Fruit fly (Drosophila melanogaster) whole organism, embryonic: Measurements from ENCODE around the gene CG15696.

Experiments used
- Aef1 ChIP-seq: fragments of 200-800 bp; sonication (Bioruptor generic); IDR thresholded peaks from 3 replicates; pipeline ENCODE4 v1.3.6; 2022; ENCODE audit warnings: missing biosample characterization, missing genetic modification characterization
- Antp ChIP-seq: fragments of 200-800 bp; sonication (Bioruptor generic); optimal IDR thresholded peaks from 3 replicates; lab custom pipeline; 2016; ENCODE audit warnings: missing biosample characterization, missing genetic modification characterization
- Bdp1 ChIP-seq: fragments of 200-800 bp; sonication (Bioruptor generic); optimal IDR thresholded peaks from 3 replicates; lab custom pipeline; 2016; ENCODE audit warnings: missing biosample characterization, missing genetic modification characterization
- CG11560 ChIP-seq: fragments of 200-800 bp; sonication (Bioruptor generic); IDR thresholded peaks from 3 replicates; pipeline ENCODE4 v1.3.6; 2022; ENCODE audit warnings: missing biosample characterization, missing genetic modification characterization
- CG12104 ChIP-seq: fragments of 200-800 bp; sonication (Bioruptor generic); optimal IDR thresholded peaks from 3 replicates; lab custom pipeline; 2016; ENCODE audit warnings: missing biosample characterization, missing genetic modification characterization
- CG12155 ChIP-seq: fragments of 200-800 bp; sonication (Bioruptor generic); optimal IDR thresholded peaks from 3 replicates; lab custom pipeline; 2016; ENCODE audit warnings: missing biosample characterization, missing genetic modification characterization
- CG12236 ChIP-seq: fragments of 200-800 bp; sonication (Bioruptor generic); optimal IDR thresholded peaks from 2 replicates; lab custom pipeline; 2016; ENCODE audit warnings: missing biosample characterization, missing genetic modification characterization
- CG14860 ChIP-seq: fragments of 200-800 bp; sonication (Bioruptor generic); IDR thresholded peaks from 3 replicates; pipeline ENCODE4 v1.3.6; 2022; ENCODE audit warnings: missing biosample characterization, missing genetic modification characterization; ENCODE audit not compliant: partially characterized antibody
- CG1529 ChIP-seq: fragments of 200-800 bp; sonication (Bioruptor generic); optimal IDR thresholded peaks from 3 replicates; lab custom pipeline; 2018; ENCODE audit warnings: missing biosample characterization, missing genetic modification characterization
- CG16779 ChIP-seq: fragments of 200-800 bp; sonication (Bioruptor generic); IDR thresholded peaks from 2 replicates; pipeline ENCODE4 v1.3.6; 2022; ENCODE audit warnings: missing biosample characterization, missing genetic modification characterization
- CG18476 ChIP-seq: fragments of 200-800 bp; sonication (Bioruptor generic); optimal IDR thresholded peaks from 2 replicates; lab custom pipeline; 2016; ENCODE audit warnings: missing biosample characterization, mild to moderate bottlenecking, missing genetic modification characterization
- CG18619 ChIP-seq: fragments of 200-800 bp; sonication (Bioruptor generic); optimal IDR thresholded peaks from 3 replicates; lab custom pipeline; 2017; ENCODE audit warnings: missing biosample characterization, mild to moderate bottlenecking, missing genetic modification characterization
- CG2202 ChIP-seq: fragments of 200-800 bp; sonication (Bioruptor generic); optimal IDR thresholded peaks from 2 replicates; lab custom pipeline; 2018; ENCODE audit warnings: missing biosample characterization, mild to moderate bottlenecking, missing genetic modification characterization
- CG2712 ChIP-seq: fragments of 200-800 bp; optimal IDR thresholded peaks from 3 replicates; lab custom pipeline; 2019; ENCODE audit warnings: missing biosample characterization, mild to moderate bottlenecking, missing genetic modification characterization, moderate library complexity
- CG31388 ChIP-seq: fragments of 200-800 bp; sonication (Bioruptor generic); optimal IDR thresholded peaks from 2 replicates; lab custom pipeline; 2016; ENCODE audit warnings: missing biosample characterization, missing genetic modification characterization
- CG32767 ChIP-seq: fragments of 200-800 bp; sonication (Bioruptor generic); IDR thresholded peaks from 2 replicates; pipeline ENCODE4 v1.3.6; 2022; ENCODE audit warnings: missing biosample characterization, missing genetic modification characterization
- CG3726 ChIP-seq: fragments of 200-800 bp; sonication (Bioruptor generic); IDR thresholded peaks from 3 replicates; pipeline ENCODE4, ENCODE4 v1.3.6; 2022; ENCODE audit warnings: missing biosample characterization, missing genetic modification characterization
- CG6683 ChIP-seq: fragments of 200-800 bp; sonication (Bioruptor generic); optimal IDR thresholded peaks from 2 replicates; lab custom pipeline; 2017; ENCODE audit warnings: missing biosample characterization, mild to moderate bottlenecking, missing genetic modification characterization, missing genetic modification reagents
- CG7556 ChIP-seq: fragments of 200-800 bp; sonication (Bioruptor generic); optimal IDR thresholded peaks from 2 replicates; lab custom pipeline; 2017; ENCODE audit warnings: missing biosample characterization, mild to moderate bottlenecking, missing genetic modification characterization
- CG8924 ChIP-seq: fragments of 200-800 bp; optimal IDR thresholded peaks from 3 replicates; lab custom pipeline; 2019; ENCODE audit warnings: missing biosample characterization, mild to moderate bottlenecking, missing genetic modification characterization, moderate library complexity
- D19A ChIP-seq: fragments of 200-800 bp; optimal IDR thresholded peaks from 3 replicates; lab custom pipeline; 2019; ENCODE audit warnings: missing biosample characterization, mild to moderate bottlenecking, missing genetic modification characterization, moderate library complexity
- HHEX ChIP-seq: fragments of 200-800 bp; sonication (Bioruptor generic); optimal IDR thresholded peaks from 3 replicates; lab custom pipeline; 2017; ENCODE audit warnings: missing biosample characterization, mild to moderate bottlenecking, missing genetic modification characterization, missing genetic modification reagents
- HLH54F ChIP-seq: fragments of 200-800 bp; sonication (Bioruptor generic); optimal IDR thresholded peaks from 3 replicates; lab custom pipeline; 2016; ENCODE audit warnings: missing biosample characterization, missing genetic modification characterization
- HmgD ChIP-seq: fragments of 200-800 bp; sonication (Bioruptor generic); optimal IDR thresholded peaks from 3 replicates; lab custom pipeline; 2016; ENCODE audit warnings: missing biosample characterization, missing genetic modification characterization
- Max ChIP-seq: fragments of 200-800 bp; sonication (Bioruptor generic); optimal IDR thresholded peaks from 2 replicates; lab custom pipeline; 2016; ENCODE audit warnings: missing biosample characterization, mild to moderate bottlenecking, missing genetic modification characterization
- Oaz ChIP-seq: fragments of 200-800 bp; sonication (Bioruptor generic); IDR thresholded peaks from 2 replicates; pipeline ENCODE4 v1.3.6; 2022; ENCODE audit warnings: missing biosample characterization, missing genetic modification characterization
- Opbp ChIP-seq: fragments of 200-800 bp; sonication (Bioruptor generic); IDR thresholded peaks from 3 replicates; pipeline ENCODE4 v1.3.6; 2022; ENCODE audit warnings: missing biosample characterization, missing genetic modification characterization; ENCODE audit not compliant: partially characterized antibody
- ac ChIP-seq: fragments of 200-800 bp; sonication (Bioruptor generic); optimal IDR thresholded peaks from 3 replicates; lab custom pipeline; 2017; ENCODE audit warnings: missing biosample characterization, mild to moderate bottlenecking, missing genetic modification characterization
- aop ChIP-seq: fragments of 200-800 bp; sonication (Bioruptor generic); IDR thresholded peaks from 2 replicates; pipeline ENCODE4 v1.3.6; 2022; ENCODE audit warnings: missing biosample characterization, missing genetic modification characterization
- ash1 ChIP-seq: fragments of 200-800 bp; sonication (Bioruptor generic); optimal IDR thresholded peaks from 2 replicates; lab custom pipeline; 2018; ENCODE audit warnings: missing biosample characterization, mild to moderate bottlenecking, missing genetic modification characterization
- bab2 ChIP-seq: fragments of 200-800 bp; sonication (Bioruptor generic); optimal IDR thresholded peaks from 2 replicates; lab custom pipeline; 2016; ENCODE audit warnings: missing biosample characterization, missing genetic modification characterization
- chinmo ChIP-seq: fragments of 200-800 bp; sonication (Bioruptor generic); IDR thresholded peaks from 4 replicates; pipeline ENCODE4 v1.3.6; 2022; ENCODE audit warnings: missing biosample characterization, missing genetic modification characterization; ENCODE audit not compliant: partially characterized antibody
- chn ChIP-seq: fragments of 200-800 bp; sonication (Bioruptor generic); optimal IDR thresholded peaks from 2 replicates; lab custom pipeline; 2016; ENCODE audit warnings: missing biosample characterization, missing genetic modification characterization
- dan ChIP-seq: fragments of 200-800 bp; sonication (Bioruptor generic); IDR thresholded peaks from 2 replicates; pipeline ENCODE4 v1.3.6; 2022; ENCODE audit warnings: missing biosample characterization, missing genetic modification characterization
- dmrt99B ChIP-seq: fragments of 200-800 bp; sonication (Bioruptor generic); optimal IDR thresholded peaks from 2 replicates; lab custom pipeline; 2018; ENCODE audit warnings: missing biosample characterization, mild to moderate bottlenecking, missing genetic modification characterization, moderate library complexity
- gcm2 ChIP-seq: fragments of 200-800 bp; sonication (Bioruptor generic); optimal IDR thresholded peaks from 2 replicates; lab custom pipeline; 2016; ENCODE audit warnings: missing biosample characterization, missing genetic modification characterization
- gem ChIP-seq: fragments of 200-800 bp; sonication (Bioruptor generic); optimal IDR thresholded peaks from 2 replicates; lab custom pipeline; 2019; ENCODE audit warnings: missing biosample characterization, mild to moderate bottlenecking, missing genetic modification characterization, moderate library complexity
- hbn ChIP-seq: fragments of 200-800 bp; sonication (Bioruptor generic); IDR thresholded peaks from 2 replicates; pipeline ENCODE4 v1.3.6; 2022; ENCODE audit warnings: missing biosample characterization, missing genetic modification characterization; ENCODE audit not compliant: partially characterized antibody
- klu ChIP-seq: fragments of 200-800 bp; sonication (Bioruptor generic); IDR thresholded peaks from 2 replicates; pipeline ENCODE4 v1.3.6; 2022; ENCODE audit warnings: missing biosample characterization, missing genetic modification characterization
- mld ChIP-seq: fragments of 200-800 bp; sonication (Bioruptor generic); IDR thresholded peaks from 3 replicates; pipeline ENCODE4 v1.3.6; 2022; ENCODE audit warnings: missing biosample characterization, missing genetic modification characterization; ENCODE audit not compliant: partially characterized antibody
- org-1 ChIP-seq: fragments of 200-800 bp; sonication (Bioruptor generic); optimal IDR thresholded peaks from 2 replicates; lab custom pipeline; 2017; ENCODE audit warnings: missing biosample characterization, missing genetic modification characterization
- otp ChIP-seq: fragments of 200-800 bp; sonication (Bioruptor generic); IDR thresholded peaks from 3 replicates; pipeline ENCODE4, ENCODE4 v1.3.6; 2022; ENCODE audit warnings: missing biosample characterization, missing genetic modification characterization
- psq ChIP-seq: fragments of 200-800 bp; sonication (Bioruptor generic); optimal IDR thresholded peaks from 2 replicates; lab custom pipeline; 2017; ENCODE audit warnings: missing biosample characterization, missing genetic modification characterization
- slbo ChIP-seq: fragments of 200-800 bp; sonication (Bioruptor generic); IDR thresholded peaks from 2 replicates; pipeline ENCODE4 v1.3.6; 2022; ENCODE audit warnings: missing biosample characterization, missing genetic modification characterization
- so ChIP-seq: fragments of 200-800 bp; sonication (Bioruptor generic); IDR thresholded peaks from 3 replicates; pipeline ENCODE4 v1.3.6; 2022; ENCODE audit warnings: missing biosample characterization, missing genetic modification characterization
- sqz ChIP-seq: fragments of 200-800 bp; sonication (Bioruptor generic); optimal IDR thresholded peaks from 3 replicates; lab custom pipeline; 2018; ENCODE audit warnings: missing biosample characterization, mild to moderate bottlenecking, missing genetic modification characterization
- stc ChIP-seq: fragments of 200-800 bp; sonication (Bioruptor generic); IDR thresholded peaks from 2 replicates; pipeline ENCODE4 v1.3.6; 2022; ENCODE audit warnings: missing biosample characterization, missing genetic modification characterization
- tio ChIP-seq: fragments of 200-800 bp; sonication (Bioruptor generic); optimal IDR thresholded peaks from 2 replicates; lab custom pipeline; 2017; ENCODE audit warnings: missing biosample characterization, missing genetic modification characterization, inconsistent platforms
- unpg ChIP-seq: fragments of 200-800 bp; sonication (Bioruptor generic); optimal IDR thresholded peaks from 3 replicates; lab custom pipeline; 2018; ENCODE audit warnings: missing biosample characterization, mild to moderate bottlenecking, missing genetic modification characterization, moderate library complexity
- zen ChIP-seq: fragments of 200-800 bp; sonication (Bioruptor generic); optimal IDR thresholded peaks from 3 replicates; lab custom pipeline; 2018; ENCODE audit warnings: missing biosample characterization, mild to moderate bottlenecking, missing genetic modification characterization, moderate library complexity

Gene CG15696

DNA sequence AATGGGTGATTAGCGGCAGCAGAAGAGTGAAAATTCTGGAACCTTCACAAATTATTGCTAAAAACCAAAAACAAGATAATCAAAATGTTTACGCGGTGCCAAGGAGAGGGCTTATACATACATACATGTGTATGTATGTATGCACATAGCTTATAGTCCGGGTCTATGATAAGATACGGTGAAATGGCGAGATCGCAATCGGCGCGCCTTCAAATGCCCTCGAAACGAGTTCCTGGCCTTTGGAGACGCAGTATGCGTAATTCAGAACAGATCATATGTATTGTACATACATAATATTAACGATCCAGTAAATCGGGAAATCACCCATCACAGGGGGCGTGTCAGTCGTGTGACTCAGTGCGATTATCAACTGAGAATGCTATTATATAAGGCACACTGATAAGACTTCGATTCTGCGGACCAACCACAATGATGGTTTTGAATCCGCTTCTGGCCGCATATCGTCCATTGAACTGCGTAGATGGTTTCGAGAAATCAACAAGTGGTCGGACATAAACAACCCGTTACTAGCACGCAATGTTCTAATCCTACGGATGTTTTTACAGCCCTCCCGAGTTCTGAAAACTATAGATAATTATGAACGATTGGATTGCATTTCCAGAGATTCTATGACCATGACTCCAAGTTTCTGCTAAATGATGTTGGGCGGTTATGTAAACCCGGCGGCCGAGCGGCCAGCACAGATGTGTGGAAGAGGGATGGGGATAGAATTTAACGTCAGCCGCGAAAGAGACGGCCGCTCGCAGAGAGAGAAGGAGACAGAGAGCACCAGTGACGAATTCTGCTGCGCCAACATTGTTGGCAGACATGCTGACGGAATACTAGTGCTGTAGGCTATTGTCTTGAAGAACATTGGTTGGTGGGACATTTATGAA, 18.1 kb upstream of the CG15696 start:
- TF ChIP-seq CG12104 (GFP tag; lab: Kevin White, UChicago) (no peak), CG2202 (no peak), stc (GFP tag; lab: Robert Waterston, UW) (0 out of 2 replicates have a peak, but pooled peaks have one; percentile 10), sqz (GFP tag; lab: Kevin White, UChicago) (no peak), klu (GFP tag; lab: Robert Waterston, UW) (no peak), CG16779 (no peak), CG12236 (GFP tag; lab: Kevin White, UChicago) (no peak), so (GFP tag; lab: Robert Waterston, UW) (no peak), otp (GFP tag; lab: Robert Waterston, UW) (0 out of 3 replicates have a peak, but pooled peaks have one; percentile 27), CG31388 (GFP tag; lab: Kevin White, UChicago) (no peak), slbo (GFP tag; lab: Robert Waterston, UW) (peak; percentile 43), CG7556 (no peak), mld (GFP tag; lab: Robert Waterston, UW) (no peak), zen (tag; lab: Kevin White, UChicago) (no peak), psq (GFP tag; lab: Kevin White, UChicago) (no peak), gcm2 (GFP tag; lab: Kevin White, UChicago) (no peak), unpg (GFP tag; lab: Kevin White, UChicago) (no peak), dmrt99B (tag; lab: Kevin White, UChicago) (no peak), CG2712 (tag; lab: Kevin White, UChicago) (no peak), HmgD (GFP tag; lab: Kevin White, UChicago) (no peak), Opbp (no peak; the same call in 2 of the 3 replicates), tio (GFP tag; lab: Kevin White, UChicago) (no peak), Max (no peak), gem (tag; lab: Kevin White, UChicago) (no peak), CG18476 (GFP tag; lab: Kevin White, UChicago) (no peak), HLH54F (GFP tag; lab: Kevin White, UChicago) (no peak), CG11560 (tag; lab: Robert Waterston, UW) (no peak), D19A (tag; lab: Kevin White, UChicago) (no peak), Antp (no peak), Oaz (GFP tag; lab: Robert Waterston, UW) (no peak), CG32767 (GFP tag; lab: Robert Waterston, UW) (no peak), CG18619 (GFP tag; lab: Kevin White, UChicago) (no peak), dan (GFP tag; lab: Robert Waterston, UW) (no peak), CG3726 (no peak), CG12155 (GFP tag; lab: Kevin White, UChicago) (no peak), Aef1 (GFP tag; lab: Robert Waterston, UW) (no peak), chinmo (peak; percentile 80; the same call in 1 of the 4 replicates), hbn (GFP tag; lab: Robert Waterston, UW) (no peak), chn (no peak), aop (GFP tag; lab: Robert Waterston, UW) (no peak), org-1 (GFP tag; lab: Kevin White, UChicago) (no peak), bab2 (GFP tag; lab: Kevin White, UChicago) (no peak), ash1 (GFP tag; lab: Kevin White, UChicago) (no peak), CG1529 (no peak), ac (GFP tag; lab: Kevin White, UChicago) (no peak), Bdp1 (no peak), CG6683 (no peak), CG8924 (tag; lab: Kevin White, UChicago) (no peak), HHEX (GFP tag; lab: Kevin White, UChicago) (no peak), CG14860 (no peak)
